Worm (Caenorhabditis elegans): ENCODE measurements around the gene arrd-5.

The arrd-5 gene

DNA sequence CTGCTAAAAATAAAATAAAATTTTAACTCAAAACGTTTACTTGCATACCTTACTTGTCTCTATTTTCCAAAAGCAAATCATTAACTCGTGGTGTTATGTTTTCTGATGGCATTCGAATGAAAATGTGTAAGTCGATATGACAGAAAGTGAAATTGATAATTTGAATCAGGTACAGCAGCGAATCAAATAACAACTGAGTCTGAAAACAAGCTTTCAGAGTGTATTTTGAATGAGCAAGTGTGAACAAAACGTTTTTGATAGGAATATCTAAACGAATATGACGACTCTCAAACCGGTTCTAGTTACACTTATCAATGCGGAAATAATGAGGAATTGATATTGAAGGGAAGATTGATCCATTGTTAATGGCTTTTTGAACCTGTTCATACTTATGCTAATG, 36.0 kb downstream of the arrd-5 start, which contains the start of gene chil-7:
Gene chil-7, minus strand, starts transcription at position 112 of the 400 bp plus-strand sequence.
- TF ChIP-seq hlh-30 (tag; optimal IDR thresholded peaks at IDR 0.05; ENCODE audit: insufficient read depth) (no peak), pha-2 (tag; optimal IDR thresholded peaks at IDR 0.05) (no peak), pqm-1 (tag; optimal IDR thresholded peaks at IDR 0.05) (no peak), T23F11.4 (GFP tag; optimal IDR thresholded peaks at IDR 0.05) (no peak), ceh-18 (tag; optimal IDR thresholded peaks at IDR 0.05) (no peak), lim-6 (tag; optimal IDR thresholded peaks at IDR 0.05) (no peak), nfya-1 (tag; optimal IDR thresholded peaks at IDR 0.05) (no peak), C38D4.7 (GFP tag; optimal IDR thresholded peaks at IDR 0.05) (no peak), unc-3 (GFP tag; conservative IDR thresholded peaks at IDR 0.05) (no peak), unc-3 (tag; optimal IDR thresholded peaks at IDR 0.05) (no peak), ceh-34 (tag; optimal IDR thresholded peaks at IDR 0.05) (no peak), ref-2 (tag; optimal IDR thresholded peaks at IDR 0.05) (no peak), mec-3 (tag; optimal IDR thresholded peaks at IDR 0.05; ENCODE audit: borderline replicate concordance) (no peak), lin-11 (tag; optimal IDR thresholded peaks at IDR 0.05) (no peak), fax-1 (tag; optimal IDR thresholded peaks at IDR 0.05) (no peak), ceh-6 (GFP tag; optimal IDR thresholded peaks at IDR 0.05) (no peak), ceh-22 (tag; optimal IDR thresholded peaks at IDR 0.05) (no peak), ceh-30 (tag; optimal IDR thresholded peaks at IDR 0.05) (no peak), ets-4 (tag; optimal IDR thresholded peaks at IDR 0.05) (no peak), hlh-6 (tag; optimal IDR thresholded peaks at IDR 0.05) (no peak)

ce11 chrII:9872961-9873360, 37.9 kb downstream of the arrd-5 start, which contains the start of gene chil-8:
Gene chil-8, minus strand, starts transcription at chrII:9873061.
- no peak for TF ChIP-seq syd-9 (tag; optimal IDR thresholded peaks at IDR 0.05)
- no peak for TF ChIP-seq lin-11 (tag; optimal IDR thresholded peaks at IDR 0.05)
- no peak for TF ChIP-seq fkh-10 (GFP tag; optimal IDR thresholded peaks at IDR 0.05)
- no peak for TF ChIP-seq pqm-1 (tag; optimal IDR thresholded peaks at IDR 0.05)
- no peak for TF ChIP-seq eyg-1 (tag; optimal IDR thresholded peaks at IDR 0.05)
- TF ChIP-seq odd-2 (tag; optimal IDR thresholded peaks at IDR 0.05), result no peak
- TF ChIP-seq ceh-19 (GFP tag; optimal IDR thresholded peaks at IDR 0.05), result no peak
- TF ChIP-seq gmeb-2 (tag; optimal IDR thresholded peaks at IDR 0.05), result no peak
- TF ChIP-seq sox-2 (GFP tag; IDR thresholded peaks at IDR 0.05), result no peak
- TF ChIP-seq Y22D7AL.16 (tag; optimal IDR thresholded peaks at IDR 0.05), result no peak
- no peak for TF ChIP-seq pha-4 (tag; optimal IDR thresholded peaks at IDR 0.05)
- TF ChIP-seq npax-4 (tag; optimal IDR thresholded peaks at IDR 0.05), result no peak
- TF ChIP-seq C08G9.2 (tag; optimal IDR thresholded peaks at IDR 0.05), result no peak
- no peak for TF ChIP-seq F13H6.1 (tag; optimal IDR thresholded peaks at IDR 0.05)
- TF ChIP-seq fkh-6 (tag; optimal IDR thresholded peaks at IDR 0.05), result no peak
- TF ChIP-seq ceh-24 (tag; optimal IDR thresholded peaks at IDR 0.05), result no peak
- no peak for TF ChIP-seq ets-4 (tag; optimal IDR thresholded peaks at IDR 0.05)

DNA sequence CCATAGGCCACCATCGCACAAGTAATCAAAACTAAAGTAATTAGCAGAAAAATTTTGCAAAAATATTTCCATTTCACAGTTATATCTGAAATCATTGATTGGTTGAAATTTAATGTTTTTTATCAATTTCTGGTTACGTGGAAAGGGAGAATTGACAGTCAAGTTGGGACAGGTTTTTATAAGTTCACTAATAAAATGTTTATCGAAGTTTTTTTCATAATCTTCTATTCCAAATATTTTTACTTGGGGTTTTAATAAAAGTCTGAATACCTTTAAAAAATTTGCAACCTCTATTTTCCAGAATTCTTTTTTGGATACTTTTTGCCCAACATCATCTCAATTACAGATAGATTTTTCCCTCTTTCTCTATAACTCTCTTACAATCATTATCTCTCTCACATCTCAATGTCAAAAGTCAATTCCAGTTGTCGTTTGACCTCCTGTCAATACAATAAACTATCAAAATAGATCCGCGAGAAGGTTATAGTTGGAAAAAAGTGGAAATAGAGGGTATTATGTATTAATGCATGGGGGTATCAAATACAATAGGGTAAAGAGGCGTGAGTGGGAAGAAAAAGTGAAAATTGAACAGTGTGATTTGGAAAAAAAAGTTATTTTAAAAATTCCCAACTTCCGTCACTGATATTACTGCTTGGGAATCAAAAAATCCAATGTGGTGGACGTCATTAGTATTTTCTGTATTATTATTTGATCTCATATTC, 39.6 kb downstream of the arrd-5 start, which contains the start of the genes chil-2 and ctsa-3.2:
Gene chil-2, minus strand, starts transcription at position 101 of the 722 bp plus-strand sequence.
Gene ctsa-3.2, plus strand, starts transcription at position 672 of the 722 bp plus-strand sequence.
- TF ChIP-seq elt-2 (tag; optimal IDR thresholded peaks at IDR 0.05) (no peak), ceh-31 (tag; optimal IDR thresholded peaks at IDR 0.05) (no peak), eyg-1 (tag; optimal IDR thresholded peaks at IDR 0.05) (no peak)

ce11 chrII:9879815-9880214, 44.8 kb downstream of the arrd-5 start:
- TF ChIP-seq eyg-1 (tag; optimal IDR thresholded peaks at IDR 0.05), result no peak
- no peak for TF ChIP-seq fkh-6 (tag; optimal IDR thresholded peaks at IDR 0.05)
- TF ChIP-seq Y22D7AL.16 (tag; optimal IDR thresholded peaks at IDR 0.05), result no peak
- no peak for TF ChIP-seq ceh-19 (GFP tag; optimal IDR thresholded peaks at IDR 0.05)
- no peak for TF ChIP-seq T23F11.4 (GFP tag; optimal IDR thresholded peaks at IDR 0.05)
- no peak for TF ChIP-seq ceh-18 (tag; optimal IDR thresholded peaks at IDR 0.05)
- no peak for TF ChIP-seq sdc-2 (tag; optimal IDR thresholded peaks at IDR 0.05)
- TF ChIP-seq hlh-30 (tag; optimal IDR thresholded peaks at IDR 0.05; ENCODE audit: insufficient read depth), result no peak
- no peak for TF ChIP-seq tbx-7 (tag; optimal IDR thresholded peaks at IDR 0.05)
- no peak for TF ChIP-seq zip-5 (tag; optimal IDR thresholded peaks at IDR 0.05)
- TF ChIP-seq elt-2 (tag; optimal IDR thresholded peaks at IDR 0.05), result no peak
- TF ChIP-seq pat-9 (tag; optimal IDR thresholded peaks at IDR 0.05), result no peak
- TF ChIP-seq ets-4 (tag; optimal IDR thresholded peaks at IDR 0.05), result no peak
- TF ChIP-seq ama-1 (optimal IDR thresholded peaks at IDR 0.05), result no peak
- no peak for TF ChIP-seq ttx-3 (tag; optimal IDR thresholded peaks at IDR 0.05)
- TF ChIP-seq nhr-11 (tag; optimal IDR thresholded peaks at IDR 0.05), result no peak

All from whole organism, late embryonic.